Fruit fly (Drosophila melanogaster) whole organism, embryonic: ENCODE data around the gene CG31637.
A peak's percentile ranks its signal among the peaks of the same experiment; 100 is the strongest.

Experiments used
- Asciz ChIP-seq: fragments of 200-800 bp; sonication (Bioruptor generic); optimal IDR thresholded peaks from 2 replicates; lab custom pipeline; 2017; ENCODE audit warnings: missing biosample characterization, mild to moderate bottlenecking, missing genetic modification characterization, missing genetic modification reagents
- B-H1 ChIP-seq: fragments of 200-800 bp; sonication (Bioruptor generic); IDR thresholded peaks from 3 replicates; pipeline ENCODE4 v1.3.6; 2022; ENCODE audit warnings: missing biosample characterization, missing genetic modification characterization
- Blimp-1 ChIP-seq: fragments of 200-800 bp; sonication (Bioruptor generic); optimal IDR thresholded peaks from 3 replicates; lab custom pipeline; 2018; ENCODE audit warnings: missing biosample characterization, missing genetic modification characterization, mild to moderate bottlenecking, moderate library complexity, missing genetic modification reagents
- CG10321 ChIP-seq: fragments of 200-800 bp; sonication (Bioruptor generic); IDR thresholded peaks from 2 replicates; pipeline ENCODE4 v1.3.6; 2022; ENCODE audit warnings: missing biosample characterization, missing genetic modification characterization
- CG10654 ChIP-seq: fragments of 200-800 bp; sonication (Bioruptor generic); optimal IDR thresholded peaks from 2 replicates; lab custom pipeline; 2016; ENCODE audit warnings: missing biosample characterization, missing genetic modification characterization
- CG12744 ChIP-seq: fragments of 200-800 bp; sonication (Bioruptor generic); optimal IDR thresholded peaks from 2 replicates; lab custom pipeline; 2016; ENCODE audit warnings: missing biosample characterization, missing genetic modification characterization
- CG14441 ChIP-seq: fragments of 200-800 bp; sonication (Bioruptor generic); IDR thresholded peaks from 2 replicates; pipeline ENCODE4 v1.3.6; 2022; ENCODE audit warnings: missing biosample characterization, missing genetic modification characterization
- CG14667 ChIP-seq: fragments of 200-800 bp; sonication (Bioruptor generic); IDR thresholded peaks from 2 replicates; pipeline ENCODE4 v1.3.6; 2022; ENCODE audit warnings: missing biosample characterization, missing genetic modification characterization
- CG15011 ChIP-seq: fragments of 200-800 bp; sonication (Bioruptor generic); optimal IDR thresholded peaks from 3 replicates; lab custom pipeline; 2018; ENCODE audit warnings: missing biosample characterization, mild to moderate bottlenecking, missing genetic modification characterization
- CG16813 ChIP-seq: fragments of 200-800 bp; sonication (Bioruptor generic); IDR thresholded peaks from 3 replicates; pipeline ENCODE4 v1.3.6; 2022; ENCODE audit warnings: missing biosample characterization, missing genetic modification characterization; ENCODE audit not compliant: partially characterized antibody
- CG17328 ChIP-seq: fragments of 200-800 bp; sonication (Bioruptor generic); IDR thresholded peaks from 2 replicates; pipeline ENCODE4 v1.3.6; 2022; ENCODE audit warnings: missing biosample characterization, missing genetic modification characterization
- CG17359 ChIP-seq: fragments of 200-800 bp; sonication (Bioruptor generic); optimal IDR thresholded peaks from 3 replicates; lab custom pipeline; 2018; ENCODE audit warnings: missing biosample characterization, mild to moderate bottlenecking, missing genetic modification characterization, moderate library complexity
- CG17385 ChIP-seq: fragments of 200-800 bp; sonication (Bioruptor generic); optimal IDR thresholded peaks from 3 replicates; lab custom pipeline; 2018; ENCODE audit warnings: missing biosample characterization, mild to moderate bottlenecking, missing genetic modification characterization
- CG17912 ChIP-seq: fragments of 200-800 bp; sonication (Bioruptor generic); optimal IDR thresholded peaks from 2 replicates; lab custom pipeline; 2018; ENCODE audit warnings: missing biosample characterization, mild to moderate bottlenecking, missing genetic modification characterization
- CG18011 ChIP-seq: fragments of 200-800 bp; sonication (Bioruptor generic); optimal IDR thresholded peaks from 2 replicates; lab custom pipeline; 2017; ENCODE audit warnings: missing biosample characterization, missing genetic modification characterization, mild to moderate bottlenecking, moderate library complexity, missing genotype
- CG18619 ChIP-seq: fragments of 200-800 bp; sonication (Bioruptor generic); optimal IDR thresholded peaks from 3 replicates; lab custom pipeline; 2017; ENCODE audit warnings: missing biosample characterization, mild to moderate bottlenecking, missing genetic modification characterization
- CG2199 ChIP-seq: fragments of 200-800 bp; sonication (Bioruptor generic); IDR thresholded peaks from 3 replicates; pipeline ENCODE4 v1.3.6; 2022; ENCODE audit warnings: missing biosample characterization, missing genetic modification characterization
- CG2875 ChIP-seq: fragments of 200-800 bp; sonication (Bioruptor generic); optimal IDR thresholded peaks from 2 replicates; lab custom pipeline; 2017; ENCODE audit warnings: missing biosample characterization, mild to moderate bottlenecking, missing genetic modification characterization, missing genetic modification reagents
- CG31441 ChIP-seq: fragments of 200-800 bp; sonication (Bioruptor generic); IDR thresholded peaks from 2 replicates; pipeline ENCODE4 v1.3.6; 2022; ENCODE audit warnings: missing biosample characterization, missing genetic modification characterization
- CG3407 ChIP-seq: fragments of 200-800 bp; sonication (Bioruptor generic); optimal IDR thresholded peaks from 2 replicates; lab custom pipeline; 2018; ENCODE audit warnings: missing biosample characterization, mild to moderate bottlenecking, missing genetic modification characterization
- CG3726 ChIP-seq: fragments of 200-800 bp; sonication (Bioruptor generic); IDR thresholded peaks from 3 replicates; pipeline ENCODE4, ENCODE4 v1.3.6; 2022; ENCODE audit warnings: missing biosample characterization, missing genetic modification characterization
- CG42726 ChIP-seq: fragments of 200-800 bp; sonication (Bioruptor generic); IDR thresholded peaks from 2 replicates; pipeline ENCODE4 v1.3.6; 2022; ENCODE audit warnings: missing biosample characterization, missing genetic modification characterization; ENCODE audit not compliant: partially characterized antibody
- CG4820 ChIP-seq: fragments of 200-800 bp; sonication (Bioruptor generic); optimal IDR thresholded peaks from 3 replicates; lab custom pipeline; 2016; ENCODE audit warnings: missing biosample characterization, missing genetic modification characterization
- CG8388 ChIP-seq: fragments of 200-800 bp; sonication (Bioruptor generic); optimal IDR thresholded peaks from 2 replicates; lab custom pipeline; 2019; ENCODE audit warnings: missing biosample characterization, mild to moderate bottlenecking, missing genetic modification characterization, moderate library complexity
- CoRest ChIP-seq: fragments of 200-800 bp; sonication (Bioruptor generic); optimal IDR thresholded peaks from 3 replicates; lab custom pipeline; 2018; ENCODE audit warnings: missing biosample characterization, mild to moderate bottlenecking, missing genetic modification characterization, moderate library complexity
- Dad ChIP-seq: fragments of 200-800 bp; sonication (Bioruptor generic); optimal IDR thresholded peaks from 3 replicates; lab custom pipeline; 2016; ENCODE audit warnings: missing biosample characterization, missing genetic modification characterization
- Dp ChIP-seq: fragments of 200-800 bp; sonication (Bioruptor generic); optimal IDR thresholded peaks from 2 replicates; lab custom pipeline; 2018; ENCODE audit warnings: missing biosample characterization, mild to moderate bottlenecking, missing genetic modification characterization, moderate library complexity
- Ets97D ChIP-seq: fragments of 200-800 bp; sonication (Bioruptor generic); optimal IDR thresholded peaks from 3 replicates; lab custom pipeline; 2016; ENCODE audit warnings: missing biosample characterization, missing genetic modification characterization
- H15 ChIP-seq: fragments of 200-800 bp; sonication (Bioruptor generic); IDR thresholded peaks from 3 replicates; pipeline ENCODE4 v1.3.6; 2022; ENCODE audit warnings: missing biosample characterization, missing genetic modification characterization
- HLH54F ChIP-seq: fragments of 200-800 bp; sonication (Bioruptor generic); optimal IDR thresholded peaks from 3 replicates; lab custom pipeline; 2016; ENCODE audit warnings: missing biosample characterization, missing genetic modification characterization
- Max ChIP-seq: fragments of 200-800 bp; sonication (Bioruptor generic); optimal IDR thresholded peaks from 2 replicates; lab custom pipeline; 2016; ENCODE audit warnings: missing biosample characterization, mild to moderate bottlenecking, missing genetic modification characterization
- Mrtf ChIP-seq: fragments of 200-800 bp; sonication (Bioruptor generic); IDR thresholded peaks from 3 replicates; pipeline ENCODE4 v1.3.6; 2022; ENCODE audit warnings: missing biosample characterization, missing genetic modification characterization
- NK7.1 ChIP-seq: fragments of 200-800 bp; sonication (Bioruptor generic); optimal IDR thresholded peaks from 3 replicates; lab custom pipeline; 2016; ENCODE audit warnings: missing biosample characterization, missing genetic modification characterization
- Sry-β ChIP-seq: fragments of 200-800 bp; sonication (Bioruptor generic); optimal IDR thresholded peaks from 2 replicates; lab custom pipeline; 2018; ENCODE audit warnings: missing biosample characterization, mild to moderate bottlenecking, missing genetic modification characterization, moderate library complexity
- Trl ChIP-seq, 3 experiments: fragments of >200 bp in 2 of 3; fragments of 200-800 bp in 1 of 3; sonication (Bioruptor generic) in 1 of 3; optimal IDR thresholded peaks; 2 replicates in 1 of 3; 3 replicates in 2 of 3; lab custom pipeline; 2016 to 2017; ENCODE audit warnings: missing biosample characterization in 1 of 3, missing genetic modification characterization in 1 of 3
- ato ChIP-seq: fragments of 200-800 bp; sonication (Bioruptor generic); IDR thresholded peaks from 2 replicates; pipeline ENCODE4 v1.3.6; 2022; ENCODE audit warnings: missing biosample characterization, missing genetic modification characterization; ENCODE audit not compliant: partially characterized antibody
- cas ChIP-seq: fragments of 200-800 bp; sonication (Bioruptor generic); IDR thresholded peaks from 2 replicates; pipeline ENCODE4 v1.3.6; 2022; ENCODE audit warnings: missing biosample characterization, missing genetic modification characterization
- chinmo ChIP-seq: fragments of 200-800 bp; sonication (Bioruptor generic); IDR thresholded peaks from 4 replicates; pipeline ENCODE4 v1.3.6; 2022; ENCODE audit warnings: missing biosample characterization, missing genetic modification characterization; ENCODE audit not compliant: partially characterized antibody
- dan ChIP-seq: fragments of 200-800 bp; sonication (Bioruptor generic); IDR thresholded peaks from 2 replicates; pipeline ENCODE4 v1.3.6; 2022; ENCODE audit warnings: missing biosample characterization, missing genetic modification characterization
- fd3F ChIP-seq: fragments of 200-800 bp; sonication (Bioruptor generic); optimal IDR thresholded peaks from 2 replicates; lab custom pipeline; 2018; ENCODE audit warnings: missing biosample characterization, mild to moderate bottlenecking, missing genetic modification characterization, moderate library complexity
- h ChIP-seq: fragments of >200 bp; optimal IDR thresholded peaks from 2 replicates; lab custom pipeline; 2017
- nerfin-2 ChIP-seq: fragments of 200-800 bp; sonication (Bioruptor generic); IDR thresholded peaks from 2 replicates; pipeline ENCODE4 v1.3.6; 2022; ENCODE audit warnings: missing biosample characterization, missing genetic modification characterization; ENCODE audit not compliant: partially characterized antibody
- psq ChIP-seq: fragments of 200-800 bp; sonication (Bioruptor generic); optimal IDR thresholded peaks from 2 replicates; lab custom pipeline; 2017; ENCODE audit warnings: missing biosample characterization, missing genetic modification characterization
- seq ChIP-seq: fragments of 200-800 bp; sonication (Bioruptor generic); IDR thresholded peaks from 2 replicates; pipeline ENCODE4 v1.3.6; 2022; ENCODE audit warnings: missing biosample characterization, missing genetic modification characterization
- shn ChIP-seq: fragments of 200-800 bp; sonication (Bioruptor generic); optimal IDR thresholded peaks from 3 replicates; lab custom pipeline; 2016; ENCODE audit warnings: missing biosample characterization, missing genetic modification characterization
- slou ChIP-seq: fragments of 200-800 bp; sonication (Bioruptor generic); optimal IDR thresholded peaks from 3 replicates; lab custom pipeline; 2016; ENCODE audit warnings: missing biosample characterization, missing genetic modification characterization
- unpg ChIP-seq: fragments of 200-800 bp; sonication (Bioruptor generic); optimal IDR thresholded peaks from 3 replicates; lab custom pipeline; 2018; ENCODE audit warnings: missing biosample characterization, mild to moderate bottlenecking, missing genetic modification characterization, moderate library complexity

CG31637 gene

dm6 chr2L:6557429-6558384, 59.3 kb downstream of the CG31637 start, which contains the start of the genes IFT52 and COX5B (continued):
- no peak for TF ChIP-seq Asciz (GFP tag; lab: Kevin White, UChicago)
- TF ChIP-seq CG42726 (GFP tag; lab: Robert Waterston, UW) = peak; percentile 50; the same call in 1 of the 2 replicates
- TF ChIP-seq CG15011 (GFP tag; lab: Kevin White, UChicago) = peak; percentile 1
- peak; percentile 82 for TF ChIP-seq Ets97D
- TF ChIP-seq CG18619 (GFP tag; lab: Kevin White, UChicago) = peak; percentile 20
- TF ChIP-seq H15 = peak; percentile 68; the same call in 1 of the 3 replicates
- TF ChIP-seq CG2875 (GFP tag; lab: Kevin White, UChicago) = no peak
- no peak for TF ChIP-seq nerfin-2 (GFP tag; lab: Robert Waterston, UW)
- peak; percentile 68 for TF ChIP-seq CG17359
- TF ChIP-seq Max = peak; percentile 78
- no peak for TF ChIP-seq Trl (optimal IDR thresholded peaks at IDR 0.05; lab: Kevin White, UChicago)
- TF ChIP-seq Trl (GFP tag; optimal IDR thresholded peaks at IDR 0.05; lab: Kevin White, UChicago) = peak; percentile 70
- TF ChIP-seq CG16813 (GFP tag; lab: Robert Waterston, UW) = peak; percentile 44
- TF ChIP-seq CG12744 = peak; percentile 52
- TF ChIP-seq Mrtf (GFP tag; lab: Robert Waterston, UW) = peak; percentile 30; the same call in 1 of the 3 replicates
- no peak for TF ChIP-seq dan (GFP tag; lab: Robert Waterston, UW)
- peak; percentile 19 for TF ChIP-seq CG18011 (GFP tag; lab: Kevin White, UChicago)
- TF ChIP-seq Dp (GFP tag; lab: Kevin White, UChicago) = peak; percentile 83
- peak; percentile 37 for TF ChIP-seq NK7.1 (GFP tag; lab: Kevin White, UChicago)
- peak; percentile 2 for TF ChIP-seq psq (GFP tag; lab: Kevin White, UChicago)
- peak; percentile 69 for TF ChIP-seq CG4820 (GFP tag; lab: Kevin White, UChicago)
- 0 out of 2 replicates have a peak, but pooled peaks have one; percentile 22 for TF ChIP-seq cas (GFP tag; lab: Robert Waterston, UW)
- no peak for TF ChIP-seq h
- peak; percentile 24 for TF ChIP-seq CG17912
- peak; percentile 75 for TF ChIP-seq Dad
- TF ChIP-seq CG2199 (GFP tag; lab: Robert Waterston, UW) = 0 out of 3 replicates have a peak, but pooled peaks have one; percentile 15
- TF ChIP-seq CG31441 (GFP tag; lab: Robert Waterston, UW) = peak; percentile 61
- TF ChIP-seq unpg = peak; percentile 38
- no peak for TF ChIP-seq seq
- TF ChIP-seq CoRest (tag; lab: Kevin White, UChicago) = peak; percentile 68
- TF ChIP-seq HLH54F = peak; percentile 75
- TF ChIP-seq slou = peak; percentile 80
- no peak for TF ChIP-seq CG3407 (GFP tag; lab: Kevin White, UChicago)
- 0 out of 4 replicates have a peak, but pooled peaks have one; percentile 30 for TF ChIP-seq chinmo (GFP tag; lab: Robert Waterston, UW)
- no peak for TF ChIP-seq Sry-β (GFP tag; lab: Kevin White, UChicago)
- TF ChIP-seq CG10321 (GFP tag; lab: Robert Waterston, UW) = no peak
- TF ChIP-seq CG14667 (GFP tag; lab: Robert Waterston, UW) = peak; percentile 42
- TF ChIP-seq CG10654 (GFP tag; lab: Kevin White, UChicago) = peak; percentile 69
- peak; percentile 45 for TF ChIP-seq fd3F (GFP tag; lab: Kevin White, UChicago)
- peak; percentile 37; the same call in 1 of the 2 replicates for TF ChIP-seq CG14441 (GFP tag; lab: Robert Waterston, UW)
- no peak for TF ChIP-seq shn (GFP tag; lab: Kevin White, UChicago)
- no peak for TF ChIP-seq CG8388 (GFP tag; lab: Kevin White, UChicago)
- peak; percentile 41 for TF ChIP-seq Blimp-1 (GFP tag; lab: Kevin White, UChicago)
- no peak for TF ChIP-seq CG17385 (GFP tag; lab: Kevin White, UChicago)
- 0 out of 2 replicates have a peak, but pooled peaks have one; percentile 30 for TF ChIP-seq ato (GFP tag; lab: Robert Waterston, UW)
- TF ChIP-seq CG17328 = peak; percentile 46
- TF ChIP-seq B-H1 (GFP tag; lab: Robert Waterston, UW) = no peak
- no peak for TF ChIP-seq CG3726 (GFP tag; lab: Robert Waterston, UW)
